Worm (Caenorhabditis elegans) whole organism, young adult: ENCODE data around the gene ule-4.

ENCODE experiments used
- B0261.1 ChIP-seq: sonication (generic microtip); optimal IDR thresholded peaks from 2 replicates; lab custom pipeline; 2016; ENCODE audit warnings: mild to moderate bottlenecking, missing genetic modification characterization, moderate library complexity, missing compliant biosample characterization
- B0336.3 ChIP-seq: fragments of 200-800 bp; sonication (Bioruptor generic); IDR thresholded peaks from 2 replicates; pipeline ENCODE4 v1.3.6; 2022; ENCODE audit warnings: missing genetic modification characterization, missing compliant biosample characterization
- F23B12.7 ChIP-seq: sonication (generic microtip); optimal IDR thresholded peaks from 2 replicates; lab custom pipeline; 2017; ENCODE audit warnings: missing genetic modification characterization, mild to moderate bottlenecking, missing compliant biosample characterization, antibody characterized with exemption, moderate library complexity; ENCODE audit not compliant: insufficient read depth
- F37B4.10 ChIP-seq: fragments of 200-800 bp; sonication (Bioruptor generic); IDR thresholded peaks from 2 replicates; pipeline ENCODE4 v1.3.6; 2022; ENCODE audit warnings: missing genetic modification characterization, missing compliant biosample characterization
- F52B5.7 ChIP-seq: sonication (generic microtip); optimal IDR thresholded peaks from 2 replicates; lab custom pipeline; 2016; ENCODE audit warnings: mild to moderate bottlenecking, missing genetic modification characterization, missing compliant biosample characterization
- F55B11.4 ChIP-seq: sonication (generic microtip); optimal IDR thresholded peaks from 2 replicates; lab custom pipeline; 2016; ENCODE audit warnings: missing compliant biosample characterization, missing genetic modification characterization, borderline replicate concordance; ENCODE audit not compliant: insufficient read depth
- T07F8.4 ChIP-seq: sonication (generic microtip); optimal IDR thresholded peaks from 2 replicates; lab custom pipeline; 2016; ENCODE audit warnings: mild to moderate bottlenecking, missing genetic modification characterization, moderate library complexity, missing compliant biosample characterization
- Y53F4B.3 ChIP-seq: fragments of 200-800 bp; sonication (Bioruptor generic); IDR thresholded peaks from 2 replicates; pipeline ENCODE4 v1.3.6; 2022; ENCODE audit warnings: missing genetic modification reagents, missing genetic modification characterization, missing compliant biosample characterization
- Y56A3A.18 ChIP-seq: fragments of 200-800 bp; sonication (Bioruptor generic); IDR thresholded peaks from 2 replicates; pipeline ENCODE4 v1.3.6; 2022; ENCODE audit warnings: missing genetic modification reagents, missing genetic modification characterization, missing compliant biosample characterization
- Y79H2A.3 ChIP-seq: fragments of 200-800 bp; sonication (Bioruptor generic); conservative IDR thresholded peaks from 2 replicates; pipeline ENCODE4 v1.3.6; 2022; ENCODE audit warnings: missing genetic modification reagents, missing genetic modification characterization, missing compliant biosample characterization
- aptf-3 ChIP-seq: fragments of 200-800 bp; sonication (Bioruptor generic); IDR thresholded peaks from 2 replicates; pipeline ENCODE4 v1.3.6; 2022; ENCODE audit warnings: missing genetic modification characterization, missing compliant biosample characterization
- athp-1 ChIP-seq: sonication (generic microtip); optimal IDR thresholded peaks from 2 replicates; lab custom pipeline; 2017; ENCODE audit warnings: mild to moderate bottlenecking, missing genetic modification characterization, missing compliant biosample characterization
- attf-3 ChIP-seq: fragments of 200-800 bp; sonication (Bioruptor generic); conservative IDR thresholded peaks from 2 replicates; pipeline ENCODE4 v1.3.6; 2022; ENCODE audit warnings: missing genetic modification reagents, missing genetic modification characterization, missing compliant biosample characterization
- attf-6 ChIP-seq: fragments of 200-800 bp; sonication (Bioruptor generic); IDR thresholded peaks from 2 replicates; pipeline ENCODE4 v1.3.6; 2022; ENCODE audit warnings: missing genetic modification reagents, missing genetic modification characterization, missing compliant biosample characterization
- bed-2 ChIP-seq: fragments of 200-800 bp; sonication (Bioruptor generic); IDR thresholded peaks from 2 replicates; pipeline ENCODE4 v1.3.6; 2022; ENCODE audit warnings: missing genetic modification reagents, missing genetic modification characterization, missing compliant biosample characterization
- ccch-3 ChIP-seq: fragments of 200-800 bp; sonication (Bioruptor generic); optimal IDR thresholded peaks from 2 replicates; lab custom pipeline; 2018; ENCODE audit warnings: mild to moderate bottlenecking, missing genetic modification characterization, missing compliant biosample characterization
- ceh-40 ChIP-seq: fragments of 200-800 bp; sonication (Bioruptor generic); IDR thresholded peaks from 2 replicates; pipeline ENCODE4 v1.3.6; 2022; ENCODE audit warnings: missing genetic modification characterization, missing compliant biosample characterization
- ceh-58 ChIP-seq: fragments of 200-800 bp; sonication (Bioruptor generic); IDR thresholded peaks from 2 replicates; pipeline ENCODE4 v1.3.6; 2022; ENCODE audit warnings: missing genetic modification characterization, missing compliant biosample characterization
- ceh-91 ChIP-seq: fragments of 200-800 bp; sonication (Bioruptor generic); IDR thresholded peaks from 2 replicates; pipeline ENCODE4 v1.3.6; 2022; ENCODE audit warnings: missing genetic modification reagents, missing genetic modification characterization, missing compliant biosample characterization
- chd-7 ChIP-seq: sonication (generic microtip); optimal IDR thresholded peaks from 2 replicates; lab custom pipeline; 2016; ENCODE audit warnings: mild to moderate bottlenecking, missing genetic modification characterization, moderate library complexity, missing compliant biosample characterization
- die-1 ChIP-seq: sonication (generic microtip); optimal IDR thresholded peaks from 2 replicates; lab custom pipeline; 2016; ENCODE audit warnings: missing genotype, mild to moderate bottlenecking, missing genetic modification characterization, missing compliant biosample characterization
- dox-1 ChIP-seq: fragments of 200-800 bp; sonication (Bioruptor generic); IDR thresholded peaks from 2 replicates; pipeline ENCODE4 v1.3.6; 2022; ENCODE audit warnings: missing genetic modification reagents, missing genetic modification characterization, missing compliant biosample characterization
- egl-18 ChIP-seq: fragments of 200-800 bp; sonication (Bioruptor generic); IDR thresholded peaks from 2 replicates; pipeline ENCODE4 v1.3.6; 2022; ENCODE audit warnings: missing genetic modification reagents, missing genetic modification characterization, missing compliant biosample characterization
- egl-44 ChIP-seq: fragments of 200-800 bp; sonication (Bioruptor generic); IDR thresholded peaks from 2 replicates; pipeline ENCODE4 v1.3.6; 2022; ENCODE audit warnings: missing genetic modification reagents, missing genetic modification characterization, missing compliant biosample characterization
- egrh-3 ChIP-seq: fragments of 200-800 bp; sonication (Bioruptor generic); IDR thresholded peaks from 2 replicates; pipeline ENCODE4 v1.3.6; 2022; ENCODE audit warnings: missing genetic modification reagents, missing genetic modification characterization, missing compliant biosample characterization
- hlh-12 ChIP-seq: sonication (generic microtip); optimal IDR thresholded peaks from 2 replicates; lab custom pipeline; 2016; ENCODE audit warnings: missing genetic modification characterization, missing compliant biosample characterization
- hmg-20 ChIP-seq: fragments of 200-800 bp; sonication (Bioruptor generic); IDR thresholded peaks from 2 replicates; pipeline ENCODE4 v1.3.6; 2022; ENCODE audit warnings: missing genetic modification reagents, missing genetic modification characterization, missing compliant biosample characterization
- hrde-1 ChIP-seq: sonication (generic microtip); optimal IDR thresholded peaks from 2 replicates; lab custom pipeline; 2016; ENCODE audit warnings: missing genetic modification characterization, mild to moderate bottlenecking, missing compliant biosample characterization, moderate library complexity, missing genotype, missing genetic modification reagents, borderline replicate concordance
- lag-1 ChIP-seq: fragments of 200-800 bp; sonication (Bioruptor generic); IDR thresholded peaks from 2 replicates; pipeline ENCODE4 v1.3.6; 2022; ENCODE audit warnings: missing genetic modification reagents, missing genetic modification characterization, missing compliant biosample characterization
- lin-26 ChIP-seq: fragments of 200-800 bp; sonication (Bioruptor generic); IDR thresholded peaks from 2 replicates; pipeline ENCODE4 v1.3.6; 2022; ENCODE audit warnings: missing genetic modification reagents, missing genetic modification characterization, missing compliant biosample characterization
- lsl-1 ChIP-seq: fragments of 200-800 bp; sonication (Bioruptor generic); optimal IDR thresholded peaks from 2 replicates; lab custom pipeline; 2018; ENCODE audit warnings: mild to moderate bottlenecking, missing genetic modification characterization, moderate library complexity, missing compliant biosample characterization
- lsy-27 ChIP-seq: sonication (generic microtip); optimal IDR thresholded peaks from 2 replicates; lab custom pipeline; 2017; ENCODE audit warnings: missing genetic modification characterization, mild to moderate bottlenecking, missing compliant biosample characterization, antibody characterized with exemption, missing genotype, borderline replicate concordance; ENCODE audit not compliant: insufficient read depth
- madf-10 ChIP-seq: sonication (generic microtip); optimal IDR thresholded peaks from 2 replicates; lab custom pipeline; 2016; ENCODE audit warnings: mild to moderate bottlenecking, missing genetic modification characterization, missing compliant biosample characterization
- madf-6 ChIP-seq: fragments of 200-800 bp; sonication (Bioruptor generic); IDR thresholded peaks from 2 replicates; pipeline ENCODE4 v1.3.6; 2022; ENCODE audit warnings: missing genetic modification reagents, missing genetic modification characterization, missing compliant biosample characterization
- mcd-1 ChIP-seq: fragments of 200-800 bp; sonication (Bioruptor generic); IDR thresholded peaks from 2 replicates; pipeline ENCODE4 v1.3.6; 2022; ENCODE audit warnings: missing genetic modification reagents, missing genetic modification characterization, missing compliant biosample characterization
- mes-4 ChIP-seq: sonication (generic microtip); optimal IDR thresholded peaks from 2 replicates; lab custom pipeline; 2016; ENCODE audit warnings: missing genotype, missing genetic modification characterization, missing compliant biosample characterization
- mxl-1 ChIP-seq: sonication (generic microtip); optimal IDR thresholded peaks from 2 replicates; lab custom pipeline; 2016; ENCODE audit warnings: missing genetic modification characterization, missing compliant biosample characterization
- nfya-1 ChIP-seq: sonication (generic microtip); optimal IDR thresholded peaks from 2 replicates; lab custom pipeline; 2017; ENCODE audit warnings: antibody characterized with exemption, missing compliant biosample characterization, missing genetic modification characterization, borderline replicate concordance; ENCODE audit not compliant: insufficient read depth
- nhr-90 ChIP-seq: sonication (generic microtip); optimal IDR thresholded peaks from 2 replicates; lab custom pipeline; 2016; ENCODE audit warnings: missing genotype, mild to moderate bottlenecking, missing genetic modification characterization, missing compliant biosample characterization
- rcor-1 ChIP-seq: fragments of 200-800 bp; sonication (Bioruptor generic); IDR thresholded peaks from 2 replicates; pipeline ENCODE4 v1.3.6; 2022; ENCODE audit warnings: missing genetic modification reagents, missing genetic modification characterization, missing compliant biosample characterization
- repo-1 ChIP-seq: sonication (generic microtip); optimal IDR thresholded peaks from 2 replicates; lab custom pipeline; 2017; ENCODE audit warnings: mild to moderate bottlenecking, missing genetic modification characterization, missing compliant biosample characterization
- sdz-38 ChIP-seq: sonication (generic microtip); optimal IDR thresholded peaks from 2 replicates; lab custom pipeline; 2016; ENCODE audit warnings: missing genotype, missing genetic modification characterization, missing compliant biosample characterization
- somi-1 ChIP-seq: fragments of 200-800 bp; sonication (Bioruptor generic); optimal IDR thresholded peaks from 2 replicates; lab custom pipeline; 2018; ENCODE audit warnings: mild to moderate bottlenecking, missing genetic modification characterization, missing compliant biosample characterization
- tbp1 ChIP-seq: fragments of 200-800 bp; sonication (Bioruptor generic); optimal IDR thresholded peaks from 2 replicates; lab custom pipeline; 2018; ENCODE audit warnings: mild to moderate bottlenecking, missing genetic modification characterization, missing compliant biosample characterization
- unc-62 ChIP-seq: fragments of 150-350 bp; optimal IDR thresholded peaks from 2 replicates; lab custom pipeline; 2014; ENCODE audit warnings: missing biosample characterization, missing genetic modification reagents, missing genetic modification characterization
- zfh-2 ChIP-seq: fragments of 200-800 bp; sonication (Bioruptor generic); conservative IDR thresholded peaks from 2 replicates; pipeline ENCODE4 v1.3.6; 2022; ENCODE audit warnings: missing genetic modification reagents, missing genetic modification characterization, missing compliant biosample characterization
- zim-3 ChIP-seq: sonication (generic microtip); optimal IDR thresholded peaks from 2 replicates; lab custom pipeline; 2017; ENCODE audit warnings: mild to moderate bottlenecking, missing genetic modification characterization, moderate library complexity, missing compliant biosample characterization
- ztf-26 ChIP-seq: sonication (generic microtip); optimal IDR thresholded peaks from 2 replicates; lab custom pipeline; 2017; ENCODE audit warnings: missing genetic modification characterization, missing compliant biosample characterization
- ztf-28 ChIP-seq: fragments of 200-800 bp; sonication (Bioruptor generic); IDR thresholded peaks from 2 replicates; pipeline ENCODE4 v1.3.6; 2022; ENCODE audit warnings: missing genetic modification reagents, missing genetic modification characterization, missing compliant biosample characterization
- ztf-3 ChIP-seq: fragments of 200-800 bp; sonication (Bioruptor generic); optimal IDR thresholded peaks from 2 replicates; lab custom pipeline; 2018; ENCODE audit warnings: mild to moderate bottlenecking, missing genetic modification characterization, missing compliant biosample characterization

The ule-4 gene

ce11 chrIV:13601428-13601827, 46.0 kb downstream of the ule-4 start (continued):
- TF ChIP-seq F55B11.4 (tag; lab: Kevin White, UChicago) (no peak), lsl-1 (GFP tag; lab: Kevin White, UChicago) (peak; percentile 19), hrde-1 (tag; lab: Kevin White, UChicago) (no peak), ztf-26 (tag; lab: Kevin White, UChicago) (no peak), dox-1 (GFP tag; lab: Robert Waterston, UW) (peak; percentile 29; the same call in 1 of the 2 replicates), Y79H2A.3 (GFP tag; lab: Robert Waterston, UW) (no peak), lin-26 (GFP tag; lab: Robert Waterston, UW) (0 out of 2 replicates have a peak, but pooled peaks have one; percentile 39), attf-3 (GFP tag; lab: Robert Waterston, UW) (no peak), ceh-40 (GFP tag; lab: Robert Waterston, UW) (no peak), somi-1 (no peak), zfh-2 (GFP tag; lab: Robert Waterston, UW) (no peak), F52B5.7 (tag; lab: Kevin White, UChicago) (no peak), ceh-58 (GFP tag; lab: Robert Waterston, UW) (no peak), mcd-1 (no peak), sdz-38 (no peak), egl-44 (GFP tag; lab: Robert Waterston, UW) (no peak), F23B12.7 (tag; lab: Kevin White, UChicago) (no peak), hmg-20 (GFP tag; lab: Robert Waterston, UW) (no peak), B0336.3 (no peak), tbp1 (GFP tag; lab: Kevin White, UChicago) (peak; percentile 75), madf-6 (GFP tag; lab: Robert Waterston, UW) (peak; percentile 77), lsy-27 (no peak), chd-7 (tag; lab: Kevin White, UChicago) (no peak), ztf-3 (GFP tag; lab: Kevin White, UChicago) (no peak), madf-10 (tag; lab: Kevin White, UChicago) (no peak), ztf-28 (GFP tag; lab: Robert Waterston, UW) (no peak), hlh-12 (tag; lab: Kevin White, UChicago) (no peak), die-1 (no peak), bed-2 (GFP tag; lab: Robert Waterston, UW) (no peak), athp-1 (tag; lab: Kevin White, UChicago) (no peak), nfya-1 (no peak), rcor-1 (GFP tag; lab: Robert Waterston, UW) (peak; percentile 22; the same call in 1 of the 2 replicates), aptf-3 (GFP tag; lab: Robert Waterston, UW) (no peak), mes-4 (no peak), attf-6 (GFP tag; lab: Robert Waterston, UW) (peak; percentile 99), T07F8.4 (tag; lab: Kevin White, UChicago) (no peak), lag-1 (GFP tag; lab: Robert Waterston, UW) (no peak), ccch-3 (GFP tag; lab: Kevin White, UChicago) (no peak), mxl-1 (no peak), ceh-91 (no peak), nhr-90 (tag; lab: Kevin White, UChicago) (no peak), repo-1 (tag; lab: Kevin White, UChicago) (no peak), unc-62 (GFP tag; lab: Kevin White, UChicago) (no peak), egl-18 (GFP tag; lab: Robert Waterston, UW) (no peak), B0261.1 (tag; lab: Kevin White, UChicago) (no peak), Y53F4B.3 (GFP tag; lab: Robert Waterston, UW) (no peak), egrh-3 (no peak), F37B4.10 (GFP tag; lab: Robert Waterston, UW) (no peak), zim-3 (tag; lab: Kevin White, UChicago) (no peak), Y56A3A.18 (GFP tag; lab: Robert Waterston, UW) (no peak)
